Fruit fly (Drosophila melanogaster) whole organism, embryonic: ENCODE data around the gene mxc.

Experiments used
- Ada2b ChIP-seq: fragments of 200-800 bp; sonication (Bioruptor generic); IDR thresholded peaks from 2 replicates; pipeline ENCODE4 v1.3.6; 2022; ENCODE audit warnings: missing biosample characterization, missing genetic modification characterization
- Atf-2 ChIP-seq: fragments of 200-800 bp; sonication (Bioruptor generic); optimal IDR thresholded peaks from 2 replicates; lab custom pipeline; 2016; ENCODE audit warnings: missing biosample characterization, missing genetic modification characterization
- BEAF-32 ChIP-seq: fragments of 200-800 bp; sonication (Bioruptor generic); optimal IDR thresholded peaks from 3 replicates; lab custom pipeline; 2017; ENCODE audit warnings: missing biosample characterization, missing genetic modification characterization, mild to moderate bottlenecking, moderate library complexity, missing genetic modification reagents
- CG10979 ChIP-seq: fragments of 200-800 bp; sonication (Bioruptor generic); optimal IDR thresholded peaks from 2 replicates; lab custom pipeline; 2018; ENCODE audit warnings: missing biosample characterization, mild to moderate bottlenecking, missing genetic modification characterization, moderate library complexity
- CG11456 ChIP-seq: fragments of 200-800 bp; sonication (Bioruptor generic); IDR thresholded peaks from 3 replicates; pipeline ENCODE4 v1.3.6; 2022; ENCODE audit warnings: missing biosample characterization, missing genetic modification characterization
- CG1233 ChIP-seq: fragments of 200-800 bp; sonication (Bioruptor generic); optimal IDR thresholded peaks from 4 replicates; lab custom pipeline; 2018; ENCODE audit warnings: missing biosample characterization, mild to moderate bottlenecking, missing genetic modification characterization
- CG12659 ChIP-seq: fragments of 200-800 bp; sonication (Bioruptor generic); optimal IDR thresholded peaks from 3 replicates; lab custom pipeline; 2017; ENCODE audit warnings: mild to moderate bottlenecking, missing biosample characterization, missing genetic modification reagents, missing genetic modification characterization
- CG12744 ChIP-seq: fragments of 200-800 bp; sonication (Bioruptor generic); optimal IDR thresholded peaks from 2 replicates; lab custom pipeline; 2016; ENCODE audit warnings: missing biosample characterization, missing genetic modification characterization
- CG12942 ChIP-seq: fragments of 200-800 bp; sonication (Bioruptor generic); optimal IDR thresholded peaks from 3 replicates; lab custom pipeline; 2016; ENCODE audit warnings: missing biosample characterization, missing genetic modification characterization
- CG15479 ChIP-seq: fragments of 200-800 bp; sonication (Bioruptor generic); optimal IDR thresholded peaks from 3 replicates; lab custom pipeline; 2019; ENCODE audit warnings: missing biosample characterization, mild to moderate bottlenecking, missing genetic modification characterization, moderate library complexity
- CG1602 ChIP-seq: fragments of 200-800 bp; sonication (Bioruptor generic); optimal IDR thresholded peaks from 3 replicates; lab custom pipeline; 2016; ENCODE audit warnings: missing biosample characterization, missing genetic modification characterization
- CG16779 ChIP-seq: fragments of 200-800 bp; sonication (Bioruptor generic); IDR thresholded peaks from 2 replicates; pipeline ENCODE4 v1.3.6; 2022; ENCODE audit warnings: missing biosample characterization, missing genetic modification characterization
- CG18476 ChIP-seq: fragments of 200-800 bp; sonication (Bioruptor generic); optimal IDR thresholded peaks from 2 replicates; lab custom pipeline; 2016; ENCODE audit warnings: missing biosample characterization, mild to moderate bottlenecking, missing genetic modification characterization
- CG18619 ChIP-seq: fragments of 200-800 bp; sonication (Bioruptor generic); optimal IDR thresholded peaks from 3 replicates; lab custom pipeline; 2017; ENCODE audit warnings: missing biosample characterization, mild to moderate bottlenecking, missing genetic modification characterization
- CG2202 ChIP-seq: fragments of 200-800 bp; sonication (Bioruptor generic); optimal IDR thresholded peaks from 2 replicates; lab custom pipeline; 2018; ENCODE audit warnings: missing biosample characterization, mild to moderate bottlenecking, missing genetic modification characterization
- CG31388 ChIP-seq: fragments of 200-800 bp; sonication (Bioruptor generic); optimal IDR thresholded peaks from 2 replicates; lab custom pipeline; 2016; ENCODE audit warnings: missing biosample characterization, missing genetic modification characterization
- CG3847 ChIP-seq: fragments of 200-800 bp; sonication (Bioruptor generic); IDR thresholded peaks from 2 replicates; pipeline ENCODE4 v1.3.6; 2022; ENCODE audit warnings: missing biosample characterization, missing genetic modification characterization
- CG4404 ChIP-seq: fragments of 200-800 bp; sonication (Bioruptor generic); IDR thresholded peaks from 2 replicates; pipeline ENCODE4 v1.3.6; 2022; ENCODE audit warnings: missing biosample characterization, missing genetic modification characterization
- CG6813 ChIP-seq: fragments of 200-800 bp; sonication (Bioruptor generic); optimal IDR thresholded peaks from 2 replicates; lab custom pipeline; 2017; ENCODE audit warnings: missing biosample characterization, missing genetic modification characterization, mild to moderate bottlenecking, moderate library complexity, missing genetic modification reagents
- CG7987 ChIP-seq: fragments of 200-800 bp; sonication (Bioruptor generic); optimal IDR thresholded peaks from 2 replicates; lab custom pipeline; 2018; ENCODE audit warnings: missing biosample characterization, mild to moderate bottlenecking, missing genetic modification characterization, moderate library complexity
- CG8944 ChIP-seq: fragments of 200-800 bp; sonication (Bioruptor generic); optimal IDR thresholded peaks from 3 replicates; lab custom pipeline; 2016; ENCODE audit warnings: missing biosample characterization, missing genetic modification characterization
- CG9797 ChIP-seq: fragments of 200-800 bp; sonication (Bioruptor generic); optimal IDR thresholded peaks from 3 replicates; lab custom pipeline; 2018; ENCODE audit warnings: missing biosample characterization, mild to moderate bottlenecking, missing genetic modification characterization
- CkIIα-i1 ChIP-seq: fragments of 200-800 bp; sonication (Bioruptor generic); IDR thresholded peaks from 2 replicates; pipeline ENCODE4 v1.3.6; 2022; ENCODE audit warnings: missing biosample characterization, missing genetic modification characterization
- D ChIP-seq, 2 experiments: fragments of 200-800 bp in 1 of 2; fragments of >200 bp in 1 of 2; sonication (Bioruptor generic) in 1 of 2; optimal IDR thresholded peaks; 2 replicates in 1 of 2; 3 replicates in 1 of 2; lab custom pipeline; 2017; ENCODE audit warnings: mild to moderate bottlenecking in 1 of 2, missing biosample characterization in 1 of 2, missing genetic modification characterization in 1 of 2, missing genetic modification reagents in 1 of 2
- Dek ChIP-seq: fragments of 200-800 bp; sonication (Bioruptor generic); optimal IDR thresholded peaks from 3 replicates; lab custom pipeline; 2019; ENCODE audit warnings: missing biosample characterization, mild to moderate bottlenecking, missing genetic modification characterization, moderate library complexity
- Dip2 ChIP-seq: fragments of 200-800 bp; sonication (Bioruptor generic); IDR thresholded peaks from 2 replicates; pipeline ENCODE4 v1.3.6; 2022; ENCODE audit warnings: missing biosample characterization, missing genetic modification characterization
- Dp ChIP-seq: fragments of 200-800 bp; sonication (Bioruptor generic); optimal IDR thresholded peaks from 2 replicates; lab custom pipeline; 2018; ENCODE audit warnings: missing biosample characterization, mild to moderate bottlenecking, missing genetic modification characterization, moderate library complexity
- Drgx ChIP-seq: fragments of 200-800 bp; sonication (Bioruptor generic); IDR thresholded peaks from 2 replicates; pipeline ENCODE4 v1.3.6; 2022; ENCODE audit warnings: missing biosample characterization, missing genetic modification characterization
- Jarid2 ChIP-seq: fragments of 200-800 bp; sonication (Bioruptor generic); optimal IDR thresholded peaks from 3 replicates; lab custom pipeline; 2017; ENCODE audit warnings: mild to moderate bottlenecking, missing biosample characterization, missing genetic modification reagents, missing genetic modification characterization
- Lhr ChIP-seq: fragments of 200-800 bp; sonication (Bioruptor generic); optimal IDR thresholded peaks from 3 replicates; lab custom pipeline; 2017; ENCODE audit warnings: mild to moderate bottlenecking, missing biosample characterization, missing genetic modification reagents, missing genetic modification characterization
- Pdp1 ChIP-seq, 2 experiments: fragments of 200-800 bp; sonication (Bioruptor generic); optimal IDR thresholded peaks; 3 replicates each; lab custom pipeline; 2016; ENCODE audit warnings: missing biosample characterization in 2 of 2, missing genetic modification characterization in 2 of 2, mild to moderate bottlenecking in 1 of 2, moderate library complexity in 1 of 2
- Spps ChIP-seq: fragments of 200-800 bp; sonication (Bioruptor generic); optimal IDR thresholded peaks from 2 replicates; lab custom pipeline; 2018; ENCODE audit warnings: missing biosample characterization, mild to moderate bottlenecking, missing genetic modification characterization
- ato ChIP-seq: fragments of 200-800 bp; sonication (Bioruptor generic); IDR thresholded peaks from 2 replicates; pipeline ENCODE4 v1.3.6; 2022; ENCODE audit warnings: missing biosample characterization, missing genetic modification characterization; ENCODE audit not compliant: partially characterized antibody
- chm ChIP-seq: fragments of 200-800 bp; sonication (Bioruptor generic); IDR thresholded peaks from 2 replicates; pipeline ENCODE4 v1.3.6; 2022; ENCODE audit warnings: missing biosample characterization, missing genetic modification characterization
- dan ChIP-seq: fragments of 200-800 bp; sonication (Bioruptor generic); IDR thresholded peaks from 2 replicates; pipeline ENCODE4 v1.3.6; 2022; ENCODE audit warnings: missing biosample characterization, missing genetic modification characterization
- dati ChIP-seq: fragments of 200-800 bp; sonication (Bioruptor generic); IDR thresholded peaks from 2 replicates; pipeline ENCODE4 v1.3.6; 2022; ENCODE audit warnings: missing biosample characterization, missing genetic modification characterization
- disco-r ChIP-seq: fragments of 200-800 bp; sonication (Bioruptor generic); optimal IDR thresholded peaks from 2 replicates; lab custom pipeline; 2016; ENCODE audit warnings: missing biosample characterization, missing genetic modification characterization
- dmrt11E ChIP-seq: fragments of 200-800 bp; sonication (Bioruptor generic); optimal IDR thresholded peaks from 3 replicates; lab custom pipeline; 2018; ENCODE audit warnings: missing biosample characterization, mild to moderate bottlenecking, missing genetic modification characterization, moderate library complexity
- grau ChIP-seq: fragments of 200-800 bp; optimal IDR thresholded peaks from 3 replicates; lab custom pipeline; 2019; ENCODE audit warnings: missing biosample characterization, mild to moderate bottlenecking, missing genetic modification characterization, moderate library complexity
- grn ChIP-seq: fragments of 200-800 bp; sonication (Bioruptor generic); optimal IDR thresholded peaks from 3 replicates; lab custom pipeline; 2017; ENCODE audit warnings: missing biosample characterization, missing genetic modification characterization
- gt ChIP-seq: fragments of 200-800 bp; sonication (Bioruptor generic); IDR thresholded peaks from 2 replicates; pipeline ENCODE4 v1.3.6; 2022; ENCODE audit warnings: missing biosample characterization, missing genetic modification characterization
- jumu ChIP-seq: fragments of 200-800 bp; sonication (Bioruptor generic); optimal IDR thresholded peaks from 3 replicates; lab custom pipeline; 2016; ENCODE audit warnings: missing biosample characterization, missing genetic modification characterization
- ken ChIP-seq: fragments of 200-800 bp; sonication (Bioruptor generic); IDR thresholded peaks from 3 replicates; pipeline ENCODE4 v1.3.6; 2022; ENCODE audit warnings: missing biosample characterization, missing genetic modification characterization
- pnt ChIP-seq: fragments of 200-800 bp; sonication (Bioruptor generic); optimal IDR thresholded peaks from 3 replicates; lab custom pipeline; 2016; ENCODE audit warnings: missing biosample characterization, missing genetic modification characterization
- scrt ChIP-seq: fragments of 200-800 bp; sonication (Bioruptor generic); optimal IDR thresholded peaks from 2 replicates; lab custom pipeline; 2018; ENCODE audit warnings: missing biosample characterization, mild to moderate bottlenecking, missing genetic modification characterization, moderate library complexity
- sima ChIP-seq: fragments of 200-800 bp; sonication (Bioruptor generic); optimal IDR thresholded peaks from 2 replicates; lab custom pipeline; 2016; ENCODE audit warnings: missing biosample characterization, missing genetic modification characterization
- slp2 ChIP-seq: fragments of 200-800 bp; sonication (Bioruptor generic); optimal IDR thresholded peaks from 2 replicates; lab custom pipeline; 2016; ENCODE audit warnings: missing biosample characterization, missing genetic modification characterization
- ssp ChIP-seq: fragments of 200-800 bp; sonication (Bioruptor generic); IDR thresholded peaks from 2 replicates; pipeline ENCODE4 v1.3.6; 2022; ENCODE audit warnings: missing biosample characterization, missing genetic modification characterization
- sug ChIP-seq: fragments of 200-800 bp; optimal IDR thresholded peaks from 2 replicates; lab custom pipeline; 2019; ENCODE audit warnings: missing biosample characterization, mild to moderate bottlenecking, missing genetic modification characterization, moderate library complexity
- tup ChIP-seq: fragments of 200-800 bp; sonication (Bioruptor generic); optimal IDR thresholded peaks from 2 replicates; lab custom pipeline; 2016; ENCODE audit warnings: missing biosample characterization, mild to moderate bottlenecking, missing genetic modification characterization, moderate library complexity

Gene mxc

DNA sequence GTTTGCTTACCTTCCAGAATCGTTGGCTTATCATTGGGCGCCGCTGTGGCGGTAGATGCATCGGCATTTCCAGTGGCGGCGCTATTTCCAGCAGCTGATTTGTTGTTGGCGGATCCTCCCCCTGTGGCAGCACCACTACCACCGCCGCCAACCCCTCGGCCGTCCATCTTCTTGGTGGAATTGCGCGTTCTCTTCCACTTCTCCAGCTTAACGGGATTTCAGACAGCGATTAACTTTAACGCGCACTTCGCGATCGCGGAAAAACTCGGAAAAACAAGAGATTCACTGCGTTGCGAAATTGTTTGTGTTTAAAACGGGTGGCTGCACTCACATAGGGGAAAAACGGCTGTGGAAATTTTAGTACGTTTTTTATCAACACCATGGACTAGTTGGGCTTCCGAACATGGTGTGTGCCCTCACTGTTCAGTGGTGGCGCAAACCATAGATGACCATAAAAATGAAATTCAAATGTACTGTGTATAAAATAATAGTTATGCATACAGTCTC is 39.6 kb upstream of the mxc start, which contains the start of gene c11.1 (continued):
- TF ChIP-seq grau (peak; percentile 15), Jarid2 (GFP tag; lab: Kevin White, UChicago) (no peak), chm (GFP tag; lab: Robert Waterston, UW) (no peak), CG8944 (no peak), BEAF-32 (GFP tag; lab: Kevin White, UChicago) (peak; percentile 52), slp2 (no peak), gt (GFP tag; lab: Robert Waterston, UW) (no peak), Spps (tag; lab: Kevin White, UChicago) (no peak), CG15479 (peak; percentile 83), CG12942 (GFP tag; lab: Kevin White, UChicago) (no peak), grn (GFP tag; lab: Kevin White, UChicago) (no peak), ken (GFP tag; lab: Robert Waterston, UW) (no peak), CG11456 (no peak), CG18619 (GFP tag; lab: Kevin White, UChicago) (no peak), dan (GFP tag; lab: Robert Waterston, UW) (no peak), CG16779 (GFP tag; lab: Robert Waterston, UW) (no peak), pnt (GFP tag; lab: Kevin White, UChicago) (no peak), Atf-2 (GFP tag; lab: Kevin White, UChicago) (no peak), Pdp1 (GFP tag; optimal IDR thresholded peaks at IDR 0.05; lab: Kevin White, UChicago) (peak in 1 of 2 experiments; percentile 56), CG6813 (GFP tag; lab: Kevin White, UChicago) (no peak), ssp (0 out of 2 replicates have a peak, but pooled peaks have one; percentile 18), CG31388 (GFP tag; lab: Kevin White, UChicago) (no peak), dati (GFP tag; lab: Robert Waterston, UW) (no peak), CG7987 (GFP tag; lab: Kevin White, UChicago) (no peak), dmrt11E (no peak), Dek (tag; lab: Kevin White, UChicago) (peak; percentile 41), scrt (GFP tag; lab: Kevin White, UChicago) (no peak), Dp (GFP tag; lab: Kevin White, UChicago) (peak; percentile 66), CG12659 (GFP tag; lab: Kevin White, UChicago) (peak; percentile 64), CG18476 (no peak), sug (tag; lab: Kevin White, UChicago) (peak; percentile 49), CkIIα-i1 (GFP tag; lab: Robert Waterston, UW) (no peak), Lhr (GFP tag; lab: Kevin White, UChicago) (peak; percentile 75), CG3847 (GFP tag; lab: Robert Waterston, UW) (peak; percentile 47; the same call in 1 of the 2 replicates), CG1233 (GFP tag; lab: Kevin White, UChicago) (no peak), D (optimal IDR thresholded peaks at IDR 0.05; lab: Kevin White, UChicago) (no peak), D (GFP tag; optimal IDR thresholded peaks at IDR 0.05; lab: Kevin White, UChicago) (no peak), CG9797 (peak; percentile 73), sima (GFP tag; lab: Kevin White, UChicago) (no peak), Dip2 (GFP tag; lab: Robert Waterston, UW) (no peak), Ada2b (GFP tag; lab: Robert Waterston, UW) (no peak), CG2202 (tag; lab: Kevin White, UChicago) (no peak), CG10979 (tag; lab: Kevin White, UChicago) (no peak), tup (GFP tag; lab: Kevin White, UChicago) (no peak), ato (GFP tag; lab: Robert Waterston, UW) (0 out of 2 replicates have a peak, but pooled peaks have one; percentile 34), jumu (GFP tag; lab: Kevin White, UChicago) (no peak), Drgx (no peak), CG12744 (GFP tag; lab: Kevin White, UChicago) (no peak), CG4404 (GFP tag; lab: Robert Waterston, UW) (no peak), disco-r (GFP tag; lab: Kevin White, UChicago) (no peak), CG1602 (GFP tag; lab: Kevin White, UChicago) (no peak)
